Worm (Caenorhabditis elegans): ENCODE results near the gene Y116A8A.6.
"Not testable (repeated sequence)": the region's sequence is repeated elsewhere in the genome, so short reads cannot be mapped to it uniquely, and the experiment has no call there.

The Y116A8A.6 gene

DNA sequence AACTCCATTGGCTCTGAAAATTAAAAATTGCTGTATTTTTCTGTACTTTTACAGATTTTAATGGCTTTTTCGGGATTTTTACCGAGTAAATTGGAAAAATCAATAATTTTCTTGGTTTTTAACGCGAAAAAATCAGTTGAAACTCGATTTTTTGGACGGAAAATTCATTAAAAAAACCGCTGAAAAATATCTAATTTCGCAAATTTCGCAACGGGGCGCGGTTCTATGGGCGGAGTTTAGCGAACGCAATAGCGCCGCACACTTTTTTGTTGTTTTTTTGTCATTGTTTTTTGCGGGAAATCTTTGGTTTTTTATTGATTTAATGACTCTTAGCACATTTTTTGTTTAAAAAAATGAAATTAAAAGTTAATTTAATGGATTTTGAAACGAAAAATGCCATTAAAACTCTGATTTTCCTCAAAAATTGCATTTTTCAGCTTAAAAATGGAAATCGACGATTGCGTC lies 34.9 kb upstream of the Y116A8A.6 start, which contains the start of the genes mel-46 and lsy-13 (continued):
- TF ChIP-seq snpc-4 (tag; optimal IDR thresholded peaks at IDR 0.05) (no peak), C34F6.9 (tag; optimal IDR thresholded peaks at IDR 0.05) (peak; percentile 62), nhr-11 (tag; optimal IDR thresholded peaks at IDR 0.05) (no peak), lin-39 (tag; optimal IDR thresholded peaks at IDR 0.05) (no peak), egl-27 (tag; optimal IDR thresholded peaks at IDR 0.05) (no peak)

DNA sequence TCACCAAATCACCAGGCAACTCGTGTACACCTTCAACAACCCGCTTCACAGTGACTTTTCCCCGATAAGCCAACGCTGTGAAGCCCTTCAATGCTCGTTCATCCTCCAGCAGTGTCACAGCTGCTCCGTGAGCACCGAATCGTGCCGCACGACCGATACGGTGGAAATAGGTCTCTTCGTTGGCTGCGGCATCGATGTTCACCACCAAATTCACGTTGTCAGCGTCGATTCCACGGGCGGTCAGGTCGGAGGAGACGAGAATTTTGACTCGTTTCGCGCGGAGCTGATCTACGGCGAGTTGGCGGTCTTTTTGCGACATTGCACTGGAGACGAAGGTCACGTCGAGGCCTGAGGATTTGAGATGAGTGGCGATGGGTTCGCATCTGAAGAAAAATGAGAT lies 32.1 kb upstream of the Y116A8A.6 start:
- TF ChIP-seq nhr-23 (tag; optimal IDR thresholded peaks at IDR 0.05) (no peak), elt-3 (tag; optimal IDR thresholded peaks at IDR 0.05) (no peak), sem-4 (tag; optimal IDR thresholded peaks at IDR 0.05) (no peak), aly-2 (tag; optimal IDR thresholded peaks at IDR 0.05) (no peak), lsy-2 (tag; optimal IDR thresholded peaks at IDR 0.05) (no peak), elt-1 (tag; optimal IDR thresholded peaks at IDR 0.05) (no peak), nhr-12 (tag; optimal IDR thresholded peaks at IDR 0.05) (no peak)

DNA sequence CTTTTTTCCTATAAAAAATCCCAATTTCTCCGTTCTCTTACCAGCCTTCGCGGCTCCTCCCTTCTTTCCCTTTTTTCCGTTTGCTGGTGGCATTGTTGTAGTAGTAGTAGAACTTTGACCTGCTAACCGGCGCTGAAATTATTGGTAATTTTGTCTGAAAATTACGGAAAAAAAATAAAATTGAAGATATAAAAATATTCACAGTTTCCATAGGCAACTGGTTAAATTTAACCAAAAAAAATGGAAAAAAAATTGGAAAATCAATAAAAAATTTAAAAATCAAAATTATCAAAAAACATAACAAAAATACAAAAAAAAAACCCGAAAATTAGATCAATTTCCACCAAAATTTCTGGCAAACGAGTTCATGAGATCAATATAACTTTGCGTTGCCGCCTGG lies 26.2 kb upstream of the Y116A8A.6 start, which contains the start of gene map-2:
TSS of gene map-2 (minus strand) at position 101 of the 400 bp plus-strand sequence.
- TF ChIP-seq ceh-16 (tag; optimal IDR thresholded peaks at IDR 0.05), result no peak
- no peak for TF ChIP-seq ZK546.5 (tag; optimal IDR thresholded peaks at IDR 0.05)
- no peak for TF ChIP-seq aly-2 (tag; optimal IDR thresholded peaks at IDR 0.05)
- TF ChIP-seq mab-5 (tag; optimal IDR thresholded peaks at IDR 0.05), result no peak
- TF ChIP-seq lin-39 (tag; optimal IDR thresholded peaks at IDR 0.05), result no peak
- no peak for TF ChIP-seq unc-62 (GFP tag; optimal IDR thresholded peaks at IDR 0.05)
- TF ChIP-seq unc-55 (GFP tag; optimal IDR thresholded peaks at IDR 0.05), result no peak
- TF ChIP-seq sem-4 (tag; optimal IDR thresholded peaks at IDR 0.05), result no peak
- TF ChIP-seq lsy-2 (tag; optimal IDR thresholded peaks at IDR 0.05), result no peak
- no peak for TF ChIP-seq peb-1 (tag; optimal IDR thresholded peaks at IDR 0.05)
- TF ChIP-seq F13H6.1 (tag; optimal IDR thresholded peaks at IDR 0.05), result no peak

DNA sequence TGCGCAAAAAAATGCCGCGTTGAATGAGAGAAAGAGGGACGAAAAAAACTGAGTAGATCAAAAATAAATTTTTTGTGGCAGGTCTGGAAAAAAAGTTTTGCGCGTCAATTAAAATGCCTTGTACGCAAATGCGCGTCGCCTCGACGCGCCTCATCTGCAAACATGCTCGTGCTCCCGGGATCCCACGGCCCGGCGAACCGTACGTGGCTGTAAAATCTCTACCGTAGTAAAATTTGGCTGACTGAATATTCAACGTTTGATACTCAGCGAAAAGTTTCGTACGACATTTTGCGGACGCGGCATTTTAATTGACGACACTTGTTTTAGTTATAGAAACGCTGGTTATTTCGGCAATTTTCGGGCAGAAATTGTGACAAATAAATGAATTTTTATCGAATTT lies 16.8 kb upstream of the Y116A8A.6 start:
- TF ChIP-seq F13H6.1 (tag; optimal IDR thresholded peaks at IDR 0.05) (peak; percentile 65), unc-55 (GFP tag; optimal IDR thresholded peaks at IDR 0.05) (peak; percentile 25), lsy-2 (tag; optimal IDR thresholded peaks at IDR 0.05) (peak; percentile 43 to 71), sma-3 (GFP tag; optimal IDR thresholded peaks at IDR 0.05) (peak; percentile 13), Y55F3AM.14 (GFP tag; optimal IDR thresholded peaks at IDR 0.05) (peak; percentile 11), gmeb-1 (tag; optimal IDR thresholded peaks at IDR 0.05) (peak; percentile 43)

DNA sequence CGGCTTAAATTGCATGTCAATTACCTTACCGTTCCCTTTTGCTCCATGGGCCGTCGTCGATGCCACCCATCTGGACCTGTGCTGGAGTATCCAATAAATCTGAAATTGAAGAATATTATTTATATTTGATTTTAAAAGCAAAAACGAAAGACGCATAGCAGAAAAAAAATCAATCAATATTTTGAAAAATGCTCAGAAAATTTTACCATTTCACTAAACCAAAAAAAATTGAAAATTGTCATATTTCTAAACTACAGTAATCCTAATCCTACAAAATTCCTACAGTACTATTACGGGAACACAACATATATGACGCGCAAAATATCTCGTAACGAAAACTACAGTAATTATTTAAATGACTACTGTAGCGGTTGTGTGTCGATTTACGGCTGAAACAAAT lies 14.3 kb upstream of the Y116A8A.6 start, which contains the start of gene Y116A8A.150:
TSS of gene Y116A8A.150 (minus strand) at position 101 of the 400 bp plus-strand sequence.
- TF ChIP-seq mdl-1 (tag; optimal IDR thresholded peaks at IDR 0.05); ama-1 (optimal IDR thresholded peaks at IDR 0.05); alr-1 (tag; optimal IDR thresholded peaks at IDR 0.05): not testable (repeated sequence)

DNA sequence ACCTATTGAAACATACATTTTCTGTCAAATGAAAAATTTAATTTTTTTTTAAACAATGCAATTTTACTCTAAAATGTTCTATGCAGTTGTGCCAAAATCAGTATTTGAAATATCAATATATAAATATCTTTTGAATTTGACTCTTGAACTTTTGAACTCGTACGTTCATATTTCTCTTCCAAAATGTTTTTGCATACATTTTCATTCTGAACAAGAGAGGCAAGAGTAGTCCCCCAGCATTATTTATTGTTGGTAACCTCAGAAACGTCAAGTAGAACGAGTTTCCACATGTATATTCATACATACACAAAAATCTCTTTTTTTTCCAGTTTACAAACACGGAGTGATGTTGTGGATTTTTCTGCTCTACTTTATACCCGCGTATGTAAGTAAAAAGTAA lies 2.8 kb upstream of the Y116A8A.6 start, which contains the start of gene clec-194:
TSS of gene clec-194 (plus strand) at position 301 of the 400 bp plus-strand sequence.
- no peak for TF ChIP-seq elt-3 (tag; optimal IDR thresholded peaks at IDR 0.05)
- TF ChIP-seq F13H6.1 (tag; optimal IDR thresholded peaks at IDR 0.05), result no peak
- no peak for TF ChIP-seq skn-1 (tag; optimal IDR thresholded peaks at IDR 0.05)
- no peak for TF ChIP-seq ztf-11 (tag; optimal IDR thresholded peaks at IDR 0.05)
- TF ChIP-seq aly-2 (tag; optimal IDR thresholded peaks at IDR 0.05), result no peak

DNA sequence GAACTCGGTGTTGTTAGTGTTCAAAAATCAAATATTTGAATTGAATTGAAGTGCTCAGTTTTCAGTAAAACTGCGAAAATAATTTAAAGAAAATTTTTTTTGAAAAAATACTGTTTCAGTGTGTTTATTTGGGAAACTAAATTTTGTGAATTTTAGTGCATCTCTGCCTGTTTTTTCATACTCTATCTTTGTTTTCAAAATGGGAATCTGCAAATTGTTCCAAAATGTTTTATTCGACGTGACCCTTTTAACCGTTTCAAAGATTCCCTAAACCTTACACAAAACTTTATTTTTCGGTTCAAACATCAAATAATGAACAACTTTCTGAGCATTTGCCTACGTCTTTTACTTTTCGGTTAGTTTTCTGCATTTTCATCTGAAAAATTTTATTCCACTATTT lies 1.3 kb upstream of the Y116A8A.6 start, which contains the start of gene Y116A8A.7:
TSS of gene Y116A8A.7 (plus strand) at position 301 of the 400 bp plus-strand sequence.
- TF ChIP-seq F13H6.1 (tag; optimal IDR thresholded peaks at IDR 0.05) (no peak), elt-1 (tag; optimal IDR thresholded peaks at IDR 0.05) (no peak), nhr-23 (tag; optimal IDR thresholded peaks at IDR 0.05) (no peak), skn-1 (tag; optimal IDR thresholded peaks at IDR 0.05) (no peak), R02D3.7 (tag; optimal IDR thresholded peaks at IDR 0.05) (no peak), blmp-1 (tag; optimal IDR thresholded peaks at IDR 0.05; ENCODE audit: insufficient read depth) (no peak), ZK546.5 (tag; optimal IDR thresholded peaks at IDR 0.05) (no peak), ceh-82 (tag; optimal IDR thresholded peaks at IDR 0.05) (no peak), ceh-16 (tag; optimal IDR thresholded peaks at IDR 0.05) (no peak), mbf-1 (tag; optimal IDR thresholded peaks at IDR 0.05) (no peak)
